Worm (Caenorhabditis elegans) whole organism, L4 larva: ENCODE results near the gene hrpa-2.

Experiments
- D1046.2 ChIP-seq: fragments of 200-800 bp; sonication (Bioruptor generic); IDR thresholded peaks from 2 replicates; pipeline ENCODE4 v1.3.6; 2022; ENCODE audit warnings: missing genetic modification characterization, missing compliant biosample characterization
- F44E2.7 ChIP-seq: fragments of 200-800 bp; sonication (Bioruptor generic); IDR thresholded peaks from 2 replicates; pipeline ENCODE4 v2.1.2; 2022; ENCODE audit warnings: missing genetic modification characterization, missing compliant biosample characterization
- F49E8.2 ChIP-seq: sonication (generic microtip); optimal IDR thresholded peaks from 2 replicates; lab custom pipeline; 2016; ENCODE audit warnings: missing compliant biosample characterization, mild to moderate bottlenecking, missing genetic modification characterization, borderline replicate concordance
- R02D3.7 ChIP-seq: fragments of 150-350 bp; sonication (generic microtip); optimal IDR thresholded peaks from 3 replicates; lab custom pipeline; 2014; ENCODE audit warnings: missing biosample characterization, missing genetic modification characterization
- Y5F2A.4 ChIP-seq: fragments of 200-800 bp; sonication (Bioruptor generic); optimal IDR thresholded peaks from 2 replicates; lab custom pipeline; 2018; ENCODE audit warnings: mild to moderate bottlenecking, missing genetic modification characterization, missing compliant biosample characterization
- Y75B8A.6 ChIP-seq: fragments of 200-800 bp; sonication (Bioruptor generic); IDR thresholded peaks from 2 replicates; pipeline ENCODE4 v1.3.6; 2022; ENCODE audit warnings: missing genetic modification reagents, missing genetic modification characterization, missing compliant biosample characterization
- ZK337.2 ChIP-seq: fragments of 200-800 bp; sonication (Bioruptor generic); IDR thresholded peaks from 2 replicates; pipeline ENCODE4 v1.3.6; 2022; ENCODE audit warnings: missing genetic modification reagents, missing genetic modification characterization, missing compliant biosample characterization
- aly-2 ChIP-seq: sonication (generic microtip); optimal IDR thresholded peaks from 2 replicates; lab custom pipeline; 2018; ENCODE audit warnings: missing biosample characterization, missing genetic modification characterization
- ama-1 ChIP-seq: fragments of 150-350 bp; optimal IDR thresholded peaks from 2 replicates; lab custom pipeline; 2014; ENCODE audit warnings: inconsistent platforms, mixed read lengths
- attf-4 ChIP-seq: sonication (generic microtip); optimal IDR thresholded peaks from 3 replicates; lab custom pipeline; 2017; ENCODE audit warnings: missing biosample characterization, missing genetic modification characterization
- ceh-32 ChIP-seq: sonication (generic microtip); optimal IDR thresholded peaks from 2 replicates; lab custom pipeline; 2016; ENCODE audit warnings: mild to moderate bottlenecking, missing genetic modification characterization, missing compliant biosample characterization; ENCODE audit not compliant: poor library complexity
- ces-1 ChIP-seq: fragments of 150-350 bp; sonication (generic microtip); optimal IDR thresholded peaks from 4 replicates; lab custom pipeline; 2014; ENCODE audit warnings: missing biosample characterization, missing genetic modification reagents, missing genetic modification characterization
- cey-2 ChIP-seq: sonication (generic microtip); optimal IDR thresholded peaks from 3 replicates; lab custom pipeline; 2017; ENCODE audit warnings: missing genetic modification characterization, mild to moderate bottlenecking, missing compliant biosample characterization, antibody characterized with exemption, borderline replicate concordance; ENCODE audit not compliant: insufficient read depth
- ctbp-1 ChIP-seq: fragments of 200-800 bp; sonication (Bioruptor generic); IDR thresholded peaks from 2 replicates; pipeline ENCODE4 v1.3.6; 2022; ENCODE audit warnings: missing genetic modification reagents, missing genetic modification characterization, missing compliant biosample characterization
- daf-8 ChIP-seq: fragments of 200-800 bp; sonication (Bioruptor generic); IDR thresholded peaks from 2 replicates; pipeline ENCODE4 v1.3.6; 2022; ENCODE audit warnings: missing genetic modification characterization, missing compliant biosample characterization
- dmd-6 ChIP-seq: fragments of 200-800 bp; sonication (Bioruptor generic); IDR thresholded peaks from 2 replicates; pipeline ENCODE4 v1.3.6; 2022; ENCODE audit warnings: missing genetic modification reagents, missing genetic modification characterization, missing compliant biosample characterization
- dmd-8 ChIP-seq: fragments of 200-800 bp; sonication (Bioruptor generic); IDR thresholded peaks from 2 replicates; pipeline ENCODE4 v1.3.6; 2022; ENCODE audit warnings: missing genetic modification characterization, missing compliant biosample characterization
- dmd-9 ChIP-seq: fragments of 200-800 bp; sonication (Bioruptor generic); IDR thresholded peaks from 2 replicates; pipeline ENCODE4 v1.3.6; 2022; ENCODE audit warnings: missing genetic modification reagents, missing genetic modification characterization, missing compliant biosample characterization
- dpl-1 ChIP-seq: fragments of 150-350 bp; optimal IDR thresholded peaks from 2 replicates; lab custom pipeline; 2014; ENCODE audit warnings: missing biosample characterization, missing genetic modification reagents, missing genetic modification characterization
- duxl-1 ChIP-seq: sonication (generic microtip); optimal IDR thresholded peaks from 2 replicates; lab custom pipeline; 2016; ENCODE audit warnings: mild to moderate bottlenecking, missing genetic modification characterization, moderate library complexity, missing compliant biosample characterization; ENCODE audit not compliant: poor library complexity
- fos-1 ChIP-seq: fragments of 150-350 bp; optimal IDR thresholded peaks from 2 replicates; lab custom pipeline; 2014; ENCODE audit warnings: missing biosample characterization, missing genetic modification characterization
- hlh-30 ChIP-seq: sonication (generic microtip); optimal IDR thresholded peaks from 2 replicates; lab custom pipeline; 2017; ENCODE audit warnings: antibody characterized with exemption, mild to moderate bottlenecking, missing genetic modification characterization, missing compliant biosample characterization; ENCODE audit not compliant: insufficient read depth
- hmg-1.1 ChIP-seq: fragments of 200-800 bp; sonication (Bioruptor generic); IDR thresholded peaks from 2 replicates; pipeline ENCODE4 v1.3.6; 2022; ENCODE audit warnings: missing genetic modification reagents, missing genetic modification characterization, missing compliant biosample characterization
- jun-1 ChIP-seq: fragments of 150-350 bp; optimal IDR thresholded peaks from 2 replicates; lab custom pipeline; 2014; ENCODE audit warnings: missing biosample characterization, missing genetic modification reagents, missing genetic modification characterization
- lim-7 ChIP-seq: fragments of 200-800 bp; sonication (Bioruptor generic); IDR thresholded peaks from 2 replicates; pipeline ENCODE4 v1.3.6; 2022; ENCODE audit warnings: missing genetic modification characterization, missing compliant biosample characterization
- lin-13 ChIP-seq: fragments of 150-350 bp; optimal IDR thresholded peaks from 2 replicates; lab custom pipeline; 2014; ENCODE audit warnings: missing biosample characterization, missing genetic modification reagents, missing genetic modification characterization
- lin-15B ChIP-seq: fragments of 150-350 bp; sonication (generic microtip); optimal IDR thresholded peaks from 3 replicates; lab custom pipeline; 2014; ENCODE audit warnings: missing biosample characterization, missing genetic modification characterization
- lin-29 ChIP-seq: fragments of 200-800 bp; sonication (Bioruptor generic); IDR thresholded peaks from 2 replicates; pipeline ENCODE4 v1.3.6; 2022; ENCODE audit warnings: missing genetic modification reagents, missing genetic modification characterization, missing compliant biosample characterization
- madf-5 ChIP-seq, 2 experiments: fragments of 200-800 bp; sonication (Bioruptor generic); IDR thresholded peaks; 2 replicates each; pipeline ENCODE4 v1.3.6; 2022; ENCODE audit warnings: missing compliant biosample characterization in 2 of 2, missing genetic modification characterization in 2 of 2
- mdt-29 ChIP-seq: fragments of 200-800 bp; sonication (Bioruptor generic); IDR thresholded peaks from 2 replicates; pipeline ENCODE4 v1.3.6; 2022; ENCODE audit warnings: missing genetic modification reagents, missing genetic modification characterization, missing compliant biosample characterization
- mes-2 ChIP-seq: sonication (generic microtip); optimal IDR thresholded peaks from 2 replicates; lab custom pipeline; 2016; ENCODE audit warnings: missing genotype, mild to moderate bottlenecking, missing genetic modification characterization, missing compliant biosample characterization; ENCODE audit not compliant: poor library complexity, severe bottlenecking
- mxl-2 ChIP-seq: fragments of 200-800 bp; sonication (Bioruptor generic); conservative IDR thresholded peaks from 2 replicates; pipeline ENCODE4 v1.3.6; 2022; ENCODE audit warnings: missing genetic modification reagents, missing genetic modification characterization, missing compliant biosample characterization
- mxl-3 ChIP-seq: fragments of 200-800 bp; sonication (Bioruptor generic); optimal IDR thresholded peaks from 2 replicates; lab custom pipeline; 2018; ENCODE audit warnings: mild to moderate bottlenecking, missing genetic modification characterization, missing compliant biosample characterization
- nhr-11 ChIP-seq: fragments of 150-350 bp; optimal IDR thresholded peaks from 2 replicates; lab custom pipeline; 2014; ENCODE audit warnings: missing biosample characterization, missing genetic modification characterization
- nhr-237 ChIP-seq: sonication (generic microtip); optimal IDR thresholded peaks from 2 replicates; lab custom pipeline; 2017; ENCODE audit warnings: missing biosample characterization, missing genetic modification characterization
- nhr-25 ChIP-seq: sonication (generic microtip); optimal IDR thresholded peaks from 2 replicates; lab custom pipeline; 2017; ENCODE audit warnings: missing genetic modification characterization, mild to moderate bottlenecking, missing compliant biosample characterization, antibody characterized with exemption, moderate library complexity, borderline replicate concordance; ENCODE audit not compliant: insufficient read depth
- nhr-28 ChIP-seq: fragments of 150-350 bp; optimal IDR thresholded peaks from 2 replicates; lab custom pipeline; 2014; ENCODE audit warnings: missing biosample characterization, missing genetic modification characterization
- nhr-42 ChIP-seq: fragments of 200-800 bp; sonication (Bioruptor generic); IDR thresholded peaks from 2 replicates; pipeline ENCODE4 v1.3.6; 2022; ENCODE audit warnings: missing genetic modification characterization, missing compliant biosample characterization
- nhr-48 ChIP-seq: sonication (generic microtip); optimal IDR thresholded peaks from 2 replicates; lab custom pipeline; 2016; ENCODE audit warnings: mild to moderate bottlenecking, missing genetic modification characterization, missing compliant biosample characterization
- nhr-76 ChIP-seq: fragments of 150-350 bp; optimal IDR thresholded peaks from 2 replicates; lab custom pipeline; 2014; ENCODE audit warnings: missing biosample characterization, missing genetic modification characterization
- rbr-2 ChIP-seq: sonication (generic microtip); optimal IDR thresholded peaks from 2 replicates; lab custom pipeline; 2016; ENCODE audit warnings: missing genotype, missing genetic modification characterization, missing compliant biosample characterization
- sdz-12 ChIP-seq: fragments of 200-800 bp; sonication (Bioruptor generic); optimal IDR thresholded peaks from 2 replicates; lab custom pipeline; 2018; ENCODE audit warnings: mild to moderate bottlenecking, missing genetic modification characterization, missing compliant biosample characterization
- skn-1 ChIP-seq: fragments of 150-350 bp; optimal IDR thresholded peaks from 2 replicates; lab custom pipeline; 2014; ENCODE audit warnings: missing biosample characterization, missing genetic modification characterization
- snpc-4 ChIP-seq: fragments of 150-350 bp; optimal IDR thresholded peaks from 2 replicates; lab custom pipeline; 2014; ENCODE audit warnings: missing biosample characterization, missing genetic modification characterization
- spr-1 ChIP-seq: sonication (generic microtip); optimal IDR thresholded peaks from 2 replicates; lab custom pipeline; 2016; ENCODE audit warnings: mild to moderate bottlenecking, missing genetic modification characterization, missing compliant biosample characterization
- unc-130 ChIP-seq: sonication (generic microtip); optimal IDR thresholded peaks from 2 replicates; lab custom pipeline; 2016; ENCODE audit warnings: missing genetic modification reagents, missing genetic modification characterization, missing compliant biosample characterization
- unc-62 ChIP-seq, 3 experiments: fragments of 150-350 bp in 1 of 3; sonication (generic microtip); optimal IDR thresholded peaks in 2 of 3; peaks in 1 of 3; 1 replicate in 1 of 3; 2 replicates in 2 of 3; lab custom pipeline; 2014 to 2017; ENCODE audit warnings: missing biosample characterization in 3 of 3, missing genetic modification characterization in 3 of 3, missing genetic modification reagents in 3 of 3, missing genotype in 1 of 3
- zag-1 ChIP-seq: fragments of 150-350 bp; optimal IDR thresholded peaks from 2 replicates; lab custom pipeline; 2014; ENCODE audit warnings: missing biosample characterization, missing genetic modification characterization
- zfp-3 ChIP-seq: fragments of 200-800 bp; sonication (Bioruptor generic); conservative IDR thresholded peaks from 2 replicates; pipeline ENCODE4 v1.3.6; 2022; ENCODE audit warnings: missing genetic modification reagents, missing genetic modification characterization, missing compliant biosample characterization
- zip-11 ChIP-seq: fragments of 200-800 bp; sonication (Bioruptor generic); IDR thresholded peaks from 2 replicates; pipeline ENCODE4 v1.3.6; 2022; ENCODE audit warnings: missing genetic modification characterization, missing compliant biosample characterization
- ztf-11 ChIP-seq: fragments of 150-350 bp; optimal IDR thresholded peaks from 2 replicates; lab custom pipeline; 2014; ENCODE audit warnings: missing biosample characterization, missing genetic modification characterization
- ztf-7 ChIP-seq: fragments of 150-350 bp; optimal IDR thresholded peaks from 2 replicates; lab custom pipeline; 2014; ENCODE audit warnings: missing biosample characterization, missing genetic modification characterization

Gene hrpa-2

ce11 chrX:5213565-5213964 is 2.6 kb upstream of the hrpa-2 start (continued):
- TF ChIP-seq nhr-48 (tag; lab: Kevin White, UChicago) (peak; percentile 43), zip-11 (no peak), dpl-1 (GFP tag; lab: Kevin White, UChicago) (no peak), fos-1 (tag; lab: Kevin White, UChicago) (no peak), attf-4 (tag; lab: Kevin White, UChicago) (no peak), ztf-11 (tag; lab: Kevin White, UChicago) (no peak), mdt-29 (no peak), mes-2 (tag; lab: Kevin White, UChicago) (peak; percentile 31), unc-62 (GFP tag; optimal IDR thresholded peaks at IDR 0.05 in 1 of 2; lab: Kevin White, UChicago) (peak in 1 of 2 experiments; percentile 83), unc-62 (tag; optimal IDR thresholded peaks at IDR 0.05; lab: Kevin White, UChicago) (no peak), ces-1 (GFP tag; lab: Kevin White, UChicago) (no peak), lin-15B (tag; lab: Kevin White, UChicago) (no peak), nhr-28 (peak; percentile 97), mxl-2 (no peak), zfp-3 (GFP tag; lab: Robert Waterston, UW) (no peak), dmd-6 (peak; percentile 93), nhr-42 (GFP tag; lab: Robert Waterston, UW) (no peak), hlh-30 (tag; lab: Kevin White, UChicago) (peak; percentile 70), ama-1 (no peak), zag-1 (tag; lab: Kevin White, UChicago) (no peak), dmd-9 (GFP tag; lab: Robert Waterston, UW) (no peak), unc-130 (GFP tag; lab: Kevin White, UChicago) (no peak), skn-1 (tag; lab: Kevin White, UChicago) (no peak), ZK337.2 (GFP tag; lab: Robert Waterston, UW) (no peak), daf-8 (GFP tag; lab: Robert Waterston, UW) (no peak), lim-7 (GFP tag; lab: Robert Waterston, UW) (no peak), Y5F2A.4 (no peak), cey-2 (tag; lab: Kevin White, UChicago) (no peak), F49E8.2 (tag; lab: Kevin White, UChicago) (no peak), ctbp-1 (no peak), nhr-25 (tag; lab: Kevin White, UChicago) (no peak), hmg-1.1 (no peak), nhr-11 (tag; lab: Kevin White, UChicago) (no peak), lin-29 (no peak), F44E2.7 (no peak), sdz-12 (GFP tag; lab: Kevin White, UChicago) (no peak), nhr-237 (tag; lab: Kevin White, UChicago) (no peak), dmd-8 (GFP tag; lab: Robert Waterston, UW) (no peak), madf-5 (GFP tag; IDR thresholded peaks at IDR 0.05; lab: Robert Waterston, UW) (no peak), spr-1 (tag; lab: Kevin White, UChicago) (no peak), ztf-7 (tag; lab: Kevin White, UChicago) (peak; percentile 46), duxl-1 (tag; lab: Kevin White, UChicago) (no peak), Y75B8A.6 (GFP tag; lab: Robert Waterston, UW) (no peak), ceh-32 (tag; lab: Kevin White, UChicago) (no peak), R02D3.7 (tag; lab: Kevin White, UChicago) (no peak), mxl-3 (GFP tag; lab: Kevin White, UChicago) (peak; percentile 77), snpc-4 (tag; lab: Kevin White, UChicago) (no peak), rbr-2 (no peak), jun-1 (tag; lab: Kevin White, UChicago) (no peak), nhr-76 (tag; lab: Kevin White, UChicago) (no peak), aly-2 (tag; lab: Kevin White, UChicago) (no peak), D1046.2 (no peak), lin-13 (GFP tag; lab: Kevin White, UChicago) (peak; percentile 55)
